Worm (Caenorhabditis elegans) whole organism, L3 larva: ENCODE data around the gene C15H7.3.

Experiments
- R02D3.7 ChIP-seq: fragments of 150-350 bp; optimal IDR thresholded peaks from 2 replicates; lab custom pipeline; 2014; ENCODE audit warnings: missing biosample characterization, missing genetic modification characterization
- ZK546.5 ChIP-seq: sonication (generic microtip); optimal IDR thresholded peaks from 2 replicates; lab custom pipeline; 2017; ENCODE audit warnings: missing biosample characterization, missing genetic modification characterization
- aly-2 ChIP-seq: fragments of 150-350 bp; optimal IDR thresholded peaks from 2 replicates; lab custom pipeline; 2014; ENCODE audit warnings: missing biosample characterization, missing genetic modification characterization
- ama-1 ChIP-seq: fragments of 150-350 bp; optimal IDR thresholded peaks from 2 replicates; lab custom pipeline; 2018
- ceh-28 ChIP-seq: fragments of 150-350 bp; optimal IDR thresholded peaks from 2 replicates; lab custom pipeline; 2014; ENCODE audit warnings: missing biosample characterization, missing genetic modification reagents, missing genetic modification characterization
- ceh-82 ChIP-seq: fragments of 150-350 bp; optimal IDR thresholded peaks from 2 replicates; lab custom pipeline; 2014; ENCODE audit warnings: missing biosample characterization, missing genetic modification characterization
- ceh-9 ChIP-seq: sonication (generic microtip); optimal IDR thresholded peaks from 2 replicates; lab custom pipeline; 2018; ENCODE audit warnings: missing biosample characterization, missing genetic modification characterization
- daf-12 ChIP-seq: fragments of 150-350 bp; optimal IDR thresholded peaks from 2 replicates; lab custom pipeline; 2014; ENCODE audit warnings: missing biosample characterization, missing genetic modification reagents, missing genetic modification characterization
- egl-27 ChIP-seq: sonication (generic microtip); optimal IDR thresholded peaks from 4 replicates; lab custom pipeline; 2017; ENCODE audit warnings: missing biosample characterization, missing genetic modification reagents, missing genetic modification characterization
- egl-5 ChIP-seq: fragments of 150-350 bp; optimal IDR thresholded peaks from 2 replicates; lab custom pipeline; 2017; ENCODE audit warnings: missing biosample characterization, missing genetic modification reagents, missing genetic modification characterization, inconsistent platforms
- elt-1 ChIP-seq: fragments of 150-350 bp; optimal IDR thresholded peaks from 2 replicates; lab custom pipeline; 2014; ENCODE audit warnings: missing biosample characterization, missing genetic modification characterization
- elt-2 ChIP-seq: sonication (generic microtip); optimal IDR thresholded peaks from 2 replicates; lab custom pipeline; 2016; ENCODE audit warnings: missing genetic modification reagents, mild to moderate bottlenecking, missing genetic modification characterization, missing compliant biosample characterization
- eor-1 ChIP-seq, 2 experiments: fragments of 150-350 bp; optimal IDR thresholded peaks; 2 replicates each; lab custom pipeline; 2014 to 2018; ENCODE audit warnings: missing biosample characterization in 2 of 2, missing genetic modification characterization in 2 of 2
- fkh-10 ChIP-seq: sonication (generic microtip); optimal IDR thresholded peaks from 2 replicates; lab custom pipeline; 2017; ENCODE audit warnings: missing biosample characterization, missing genetic modification reagents, missing genetic modification characterization
- fkh-2 ChIP-seq: fragments of 150-350 bp; optimal IDR thresholded peaks from 2 replicates; lab custom pipeline; 2014; ENCODE audit warnings: missing biosample characterization, missing genetic modification reagents, missing genetic modification characterization
- hmg-11 ChIP-seq: sonication (generic microtip); optimal IDR thresholded peaks from 2 replicates; lab custom pipeline; 2016; ENCODE audit warnings: missing genetic modification characterization, missing compliant biosample characterization
- jun-1 ChIP-seq: fragments of 150-350 bp; optimal IDR thresholded peaks from 2 replicates; lab custom pipeline; 2014; ENCODE audit warnings: missing biosample characterization, missing genetic modification reagents, missing genetic modification characterization
- lin-15B ChIP-seq: fragments of 150-350 bp; optimal IDR thresholded peaks from 2 replicates; lab custom pipeline; 2014; ENCODE audit warnings: missing biosample characterization, missing genetic modification characterization
- lin-39 ChIP-seq: fragments of 150-350 bp; optimal IDR thresholded peaks from 2 replicates; lab custom pipeline; 2018; ENCODE audit warnings: missing biosample characterization, missing genetic modification reagents, missing genetic modification characterization
- lsy-12 ChIP-seq: sonication (generic microtip); optimal IDR thresholded peaks from 2 replicates; lab custom pipeline; 2016; ENCODE audit warnings: mild to moderate bottlenecking, missing genetic modification characterization, missing compliant biosample characterization
- nfya-1 ChIP-seq: sonication (generic microtip); optimal IDR thresholded peaks from 2 replicates; lab custom pipeline; 2017; ENCODE audit warnings: missing genetic modification characterization, mild to moderate bottlenecking, missing compliant biosample characterization, antibody characterized with exemption, moderate library complexity; ENCODE audit not compliant: insufficient read depth
- nhr-11 ChIP-seq: fragments of 150-350 bp; optimal IDR thresholded peaks from 2 replicates; lab custom pipeline; 2014; ENCODE audit warnings: missing biosample characterization, missing genetic modification characterization
- nhr-12 ChIP-seq: fragments of 150-350 bp; optimal IDR thresholded peaks from 2 replicates; lab custom pipeline; 2014; ENCODE audit warnings: missing biosample characterization, missing genetic modification characterization
- nhr-23 ChIP-seq: fragments of 150-350 bp; optimal IDR thresholded peaks from 2 replicates; lab custom pipeline; 2014; ENCODE audit warnings: missing biosample characterization, missing genetic modification reagents, missing genetic modification characterization
- nhr-237 ChIP-seq: fragments of 150-350 bp; optimal IDR thresholded peaks from 2 replicates; lab custom pipeline; 2014; ENCODE audit warnings: missing biosample characterization, missing genetic modification characterization
- nhr-25 ChIP-seq: sonication (generic microtip); optimal IDR thresholded peaks from 2 replicates; lab custom pipeline; 2017; ENCODE audit warnings: missing biosample characterization, missing genetic modification characterization
- nhr-28 ChIP-seq: fragments of 150-350 bp; optimal IDR thresholded peaks from 2 replicates; lab custom pipeline; 2014; ENCODE audit warnings: missing biosample characterization, missing genetic modification characterization
- nhr-43 ChIP-seq: sonication (generic microtip); optimal IDR thresholded peaks from 2 replicates; lab custom pipeline; 2016; ENCODE audit warnings: mild to moderate bottlenecking, missing genetic modification characterization, missing compliant biosample characterization; ENCODE audit not compliant: poor library complexity, severe bottlenecking
- nhr-76 ChIP-seq: fragments of 150-350 bp; sonication (generic microtip); optimal IDR thresholded peaks from 5 replicates; lab custom pipeline; 2014; ENCODE audit warnings: missing biosample characterization, missing genetic modification characterization
- nhr-77 ChIP-seq: fragments of 150-350 bp; optimal IDR thresholded peaks from 2 replicates; lab custom pipeline; 2014; ENCODE audit warnings: missing biosample characterization, missing genetic modification characterization
- pha-4 ChIP-seq: fragments of 150-350 bp; optimal IDR thresholded peaks from 2 replicates; lab custom pipeline; 2014; ENCODE audit warnings: missing biosample characterization, missing genetic modification reagents, missing genetic modification characterization
- pqm-1 ChIP-seq: fragments of 150-350 bp; optimal IDR thresholded peaks from 2 replicates; lab custom pipeline; 2017; ENCODE audit warnings: missing biosample characterization, missing genetic modification characterization, inconsistent platforms
- sea-2 ChIP-seq: fragments of 150-350 bp; sonication (generic microtip); optimal IDR thresholded peaks from 4 replicates; lab custom pipeline; 2014; ENCODE audit warnings: missing biosample characterization, missing genetic modification reagents, missing genetic modification characterization
- skn-1 ChIP-seq: fragments of 150-350 bp; optimal IDR thresholded peaks from 2 replicates; lab custom pipeline; 2014; ENCODE audit warnings: missing biosample characterization, missing genetic modification characterization
- snpc-4 ChIP-seq: fragments of 150-350 bp; optimal IDR thresholded peaks from 2 replicates; lab custom pipeline; 2014; ENCODE audit warnings: missing biosample characterization, missing genetic modification characterization
- tbx-2 ChIP-seq: sonication (generic microtip); optimal IDR thresholded peaks from 2 replicates; lab custom pipeline; 2016; ENCODE audit warnings: mild to moderate bottlenecking, missing genetic modification characterization, missing compliant biosample characterization
- unc-39 ChIP-seq: sonication (generic microtip); optimal IDR thresholded peaks from 4 replicates; lab custom pipeline; 2017; ENCODE audit warnings: missing biosample characterization, missing genetic modification characterization
- unc-62 ChIP-seq: fragments of 150-350 bp; sonication (generic microtip); optimal IDR thresholded peaks from 4 replicates; lab custom pipeline; 2014; ENCODE audit warnings: missing biosample characterization, missing genetic modification reagents, missing genetic modification characterization
- zag-1 ChIP-seq: fragments of 150-350 bp; optimal IDR thresholded peaks from 2 replicates; lab custom pipeline; 2014; ENCODE audit warnings: missing biosample characterization, missing genetic modification characterization
- ztf-11 ChIP-seq: fragments of 150-350 bp; optimal IDR thresholded peaks from 2 replicates; lab custom pipeline; 2014; ENCODE audit warnings: missing biosample characterization, missing genetic modification characterization
- ztf-4 ChIP-seq: fragments of 150-350 bp; optimal IDR thresholded peaks from 2 replicates; lab custom pipeline; 2014; ENCODE audit warnings: missing biosample characterization, missing genetic modification characterization

The C15H7.3 gene

DNA sequence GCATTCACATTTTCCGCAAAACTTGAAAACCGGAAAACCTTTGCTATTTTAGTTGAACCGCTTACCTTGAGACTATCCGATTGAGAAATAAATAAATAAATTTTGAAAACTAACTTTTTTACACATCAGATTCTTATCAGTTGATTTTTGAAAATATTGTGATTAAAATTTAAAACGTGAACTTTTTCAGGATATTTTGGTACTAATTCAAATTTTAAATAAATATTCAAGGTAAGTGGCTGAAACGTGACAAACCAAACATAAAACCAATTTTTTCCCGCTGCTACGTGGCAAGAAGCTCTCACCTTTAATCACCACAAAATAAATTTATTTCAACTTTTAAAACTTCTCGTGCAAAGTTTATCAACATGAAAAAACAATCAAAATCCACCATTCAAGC is at the start of gene C15H7.3:
Gene C15H7.3, minus strand, starts transcription at position 101 of the 400 bp plus-strand sequence.
- TF ChIP-seq skn-1 (tag; lab: Kevin White, UChicago): no peak
- no peak for TF ChIP-seq ceh-82 (tag; lab: Kevin White, UChicago)
- TF ChIP-seq pqm-1 (tag; lab: Kevin White, UChicago): no peak
- no peak for TF ChIP-seq ztf-11
- no peak for TF ChIP-seq fkh-2 (tag; lab: Kevin White, UChicago)

- TF ChIP-seq nfya-1: peak; percentile 15
- no peak for TF ChIP-seq lin-15B
- no peak for TF ChIP-seq pha-4 (tag; lab: Kevin White, UChicago)
- peak; percentile 60 for TF ChIP-seq lin-39
- no peak for TF ChIP-seq R02D3.7 (tag; lab: Kevin White, UChicago)
- TF ChIP-seq nhr-23: peak; percentile 15
- no peak for TF ChIP-seq egl-27 (tag; lab: Kevin White, UChicago)
- TF ChIP-seq tbx-2 (tag; lab: Kevin White, UChicago): no peak
Measured at ce11 chrIII:9700114-9700690, 48.4 kb upstream of the C15H7.3 start.

- TF ChIP-seq nhr-28 (tag; lab: Kevin White, UChicago) (no peak), ztf-11 (no peak), hmg-11 (no peak), aly-2 (tag; lab: Kevin White, UChicago) (no peak), skn-1 (tag; lab: Kevin White, UChicago) (no peak), fkh-2 (tag; lab: Kevin White, UChicago) (no peak), elt-1 (tag; lab: Kevin White, UChicago) (no peak), ama-1 (lab: Kevin White, UChicago) (no peak), nhr-77 (tag; lab: Kevin White, UChicago) (no peak), nfya-1 (no peak), R02D3.7 (tag; lab: Kevin White, UChicago) (no peak), elt-2 (tag; lab: Kevin White, UChicago) (no peak)
- TF ChIP-seq, all 47 proteins: peak for 0
Measured at ce11 chrIII:9699576-9699975, 47.8 kb upstream of the C15H7.3 start, which contains the start of gene tlk-1. Gene tlk-1 (plus strand): TSS chrIII:9699876.

ce11 chrIII:9698635-9699396 is 47.0 kb upstream of the C15H7.3 start:
- TF ChIP-seq snpc-4 (tag; lab: Kevin White, UChicago): no peak
- no peak for TF ChIP-seq jun-1
- no peak for TF ChIP-seq nhr-43 (tag; lab: Kevin White, UChicago)
- no peak for TF ChIP-seq elt-1 (tag; lab: Kevin White, UChicago)
- no peak for TF ChIP-seq nhr-237
- peak; percentile 8 for TF ChIP-seq nhr-23
- TF ChIP-seq ceh-9 (tag; lab: Kevin White, UChicago): no peak
- TF ChIP-seq nfya-1: peak; percentile 61
- TF ChIP-seq fkh-2 (tag; lab: Kevin White, UChicago): no peak
- no peak for TF ChIP-seq nhr-11 (tag; lab: Kevin White, UChicago)
- TF ChIP-seq nhr-25: peak; percentile 49
- TF ChIP-seq unc-62 (GFP tag; lab: Kevin White, UChicago): no peak
- TF ChIP-seq lin-15B: no peak
- no peak for TF ChIP-seq eor-1 (tag; optimal IDR thresholded peaks at IDR 0.05; lab: Kevin White, UChicago)
- TF ChIP-seq lin-39: peak; percentile 20
- no peak for TF ChIP-seq nhr-76 (tag; lab: Kevin White, UChicago)
- no peak for TF ChIP-seq nhr-12 (tag; lab: Kevin White, UChicago)
- no peak for TF ChIP-seq daf-12 (tag; lab: Kevin White, UChicago)
- TF ChIP-seq elt-2 (tag; lab: Kevin White, UChicago): peak; percentile 7
- no peak for TF ChIP-seq egl-5 (tag; lab: Kevin White, UChicago)
- no peak for TF ChIP-seq ceh-82 (tag; lab: Kevin White, UChicago)
- TF ChIP-seq hmg-11: peak; percentile 16
- no peak for TF ChIP-seq sea-2 (GFP tag; lab: Kevin White, UChicago)
- no peak for TF ChIP-seq fkh-10 (GFP tag; lab: Kevin White, UChicago)
- peak; percentile 34 for TF ChIP-seq ama-1 (lab: Kevin White, UChicago)
- TF ChIP-seq ztf-4 (tag; lab: Kevin White, UChicago): no peak
- no peak for TF ChIP-seq pqm-1 (tag; lab: Kevin White, UChicago)
- no peak for TF ChIP-seq nhr-28 (tag; lab: Kevin White, UChicago)
- no peak for TF ChIP-seq R02D3.7 (tag; lab: Kevin White, UChicago)
- TF ChIP-seq tbx-2 (tag; lab: Kevin White, UChicago): no peak
- TF ChIP-seq aly-2 (tag; lab: Kevin White, UChicago): no peak
- TF ChIP-seq ceh-28: no peak
- no peak for TF ChIP-seq ZK546.5
- no peak for TF ChIP-seq skn-1 (tag; lab: Kevin White, UChicago)
- no peak for TF ChIP-seq zag-1
- no peak for TF ChIP-seq unc-39
- TF ChIP-seq lsy-12: no peak
